Fruit fly (Drosophila melanogaster): ENCODE measurements around the gene pelo.
A peak's percentile ranks its signal among the peaks of the same experiment; 100 is the strongest.

DNA sequence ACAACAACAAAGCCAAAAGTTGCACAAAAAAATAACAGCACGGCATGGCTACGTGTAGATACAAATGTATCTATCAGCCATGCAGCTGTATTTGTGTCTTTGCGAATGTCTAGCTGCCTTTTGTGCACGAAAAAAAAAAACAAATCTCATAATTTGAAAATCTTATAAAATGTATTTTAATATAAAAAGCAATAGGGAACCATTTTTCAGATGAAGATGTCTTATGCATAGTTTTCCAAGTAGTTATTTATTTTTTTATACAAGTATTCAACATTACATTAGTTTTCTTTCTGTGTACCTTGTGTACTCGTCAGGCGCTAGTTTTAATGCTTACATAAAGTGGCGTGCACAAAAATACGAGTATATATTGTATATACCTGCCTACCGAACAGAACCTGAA, 31.3 kb upstream of the pelo start:
- TF ChIP-seq Pif1B (GFP tag; optimal IDR thresholded peaks at IDR 0.05) (peak; percentile 1), CG34367 (tag; optimal IDR thresholded peaks at IDR 0.05) (no peak), CG9948 (tag; optimal IDR thresholded peaks at IDR 0.05) (no peak), CG13204 (GFP tag; optimal IDR thresholded peaks at IDR 0.05) (no peak), rn (GFP tag; IDR thresholded peaks at IDR 0.05) (no peak), Pif1A (GFP tag; optimal IDR thresholded peaks at IDR 0.05) (peak; percentile 20), CG10348 (GFP tag; IDR thresholded peaks at IDR 0.05) (peak; percentile 56; the same call in 1 of the 2 replicates), Ets98B (GFP tag; IDR thresholded peaks at IDR 0.05) (peak; percentile 88)
